Worm (Caenorhabditis elegans) whole organism, mixed stage, embryonic: ENCODE data around the gene alh-12.

Source experiments
- M03D4.4 ChIP-seq: sonication (generic microtip); optimal IDR thresholded peaks from 2 replicates; lab custom pipeline; 2017; ENCODE audit warnings: mild to moderate bottlenecking, missing genetic modification characterization, missing compliant biosample characterization
- blmp-1 ChIP-seq: fragments of 150-350 bp; optimal IDR thresholded peaks from 2 replicates; lab custom pipeline; 2014; ENCODE audit warnings: missing biosample characterization, missing genetic modification characterization
- ceh-39 ChIP-seq: fragments of 150-350 bp; optimal IDR thresholded peaks from 2 replicates; lab custom pipeline; 2014; ENCODE audit warnings: missing biosample characterization, missing genetic modification characterization
- ceh-43 ChIP-seq: fragments of 200-800 bp; sonication (Bioruptor generic); optimal IDR thresholded peaks from 2 replicates; lab custom pipeline; 2018; ENCODE audit warnings: mild to moderate bottlenecking, missing genetic modification characterization, moderate library complexity, missing compliant biosample characterization
- ces-1 ChIP-seq: fragments of 150-350 bp; optimal IDR thresholded peaks from 2 replicates; lab custom pipeline; 2014; ENCODE audit warnings: missing biosample characterization, missing genetic modification reagents, missing genetic modification characterization
- cnd-1 ChIP-seq: fragments of 200-800 bp; sonication (Bioruptor generic); optimal IDR thresholded peaks from 2 replicates; lab custom pipeline; 2018; ENCODE audit warnings: mild to moderate bottlenecking, missing genetic modification characterization, missing compliant biosample characterization
- drap-1 ChIP-seq: fragments of 200-800 bp; sonication (Bioruptor generic); optimal IDR thresholded peaks from 3 replicates; lab custom pipeline; 2018; ENCODE audit warnings: mild to moderate bottlenecking, missing genetic modification characterization, missing compliant biosample characterization
- elt-1 ChIP-seq: sonication (generic microtip); optimal IDR thresholded peaks from 2 replicates; lab custom pipeline; 2017; ENCODE audit warnings: missing genetic modification characterization, mild to moderate bottlenecking, missing compliant biosample characterization, antibody characterized with exemption, moderate library complexity, borderline replicate concordance; ENCODE audit not compliant: insufficient read depth
- elt-3 ChIP-seq: fragments of 150-350 bp; optimal IDR thresholded peaks from 2 replicates; lab custom pipeline; 2014; ENCODE audit warnings: missing biosample characterization, missing genetic modification characterization
- ham-2 ChIP-seq: fragments of 200-800 bp; sonication (Bioruptor generic); optimal IDR thresholded peaks from 2 replicates; lab custom pipeline; 2018; ENCODE audit warnings: mild to moderate bottlenecking, missing genetic modification characterization, missing compliant biosample characterization
- hlh-1 ChIP-seq: fragments of 150-350 bp; optimal IDR thresholded peaks from 2 replicates; lab custom pipeline; 2014; ENCODE audit warnings: missing biosample characterization, missing genetic modification reagents, missing genetic modification characterization
- lin-32 ChIP-seq: fragments of 200-800 bp; sonication (Bioruptor generic); optimal IDR thresholded peaks from 2 replicates; lab custom pipeline; 2018; ENCODE audit warnings: mild to moderate bottlenecking, missing genetic modification characterization, missing compliant biosample characterization
- lsy-2 ChIP-seq: fragments of 150-350 bp; optimal IDR thresholded peaks from 2 replicates; lab custom pipeline; 2014; ENCODE audit warnings: missing biosample characterization, missing genetic modification characterization
- mab-5 ChIP-seq: fragments of 150-350 bp; optimal IDR thresholded peaks from 2 replicates; lab custom pipeline; 2014; ENCODE audit warnings: missing biosample characterization, missing genetic modification characterization
- mep-1 ChIP-seq: fragments of 150-350 bp; optimal IDR thresholded peaks from 2 replicates; lab custom pipeline; 2017; ENCODE audit warnings: missing biosample characterization, missing genetic modification reagents, missing genetic modification characterization, inconsistent platforms
- mls-2 ChIP-seq: sonication (generic microtip); optimal IDR thresholded peaks from 2 replicates; lab custom pipeline; 2016; ENCODE audit warnings: mild to moderate bottlenecking, missing genetic modification characterization, moderate library complexity, missing compliant biosample characterization
- nhr-12 ChIP-seq: fragments of 150-350 bp; optimal IDR thresholded peaks from 2 replicates; lab custom pipeline; 2014; ENCODE audit warnings: missing biosample characterization, missing genetic modification characterization
- nhr-237 ChIP-seq: fragments of 150-350 bp; optimal IDR thresholded peaks from 2 replicates; lab custom pipeline; 2014; ENCODE audit warnings: missing biosample characterization, missing genetic modification characterization
- nhr-28 ChIP-seq: fragments of 150-350 bp; optimal IDR thresholded peaks from 2 replicates; lab custom pipeline; 2014; ENCODE audit warnings: missing biosample characterization, missing genetic modification characterization
- nhr-76 ChIP-seq: sonication (generic microtip); optimal IDR thresholded peaks from 2 replicates; lab custom pipeline; 2017; ENCODE audit warnings: missing biosample characterization, missing genetic modification characterization
- pha-4 ChIP-seq: fragments of 150-350 bp; optimal IDR thresholded peaks from 2 replicates; lab custom pipeline; 2018; ENCODE audit warnings: missing biosample characterization, missing genetic modification reagents, missing genetic modification characterization
- sem-2 ChIP-seq: fragments of 200-800 bp; sonication (Bioruptor generic); optimal IDR thresholded peaks from 2 replicates; lab custom pipeline; 2018; ENCODE audit warnings: mild to moderate bottlenecking, missing genetic modification characterization, missing compliant biosample characterization
- snpc-4 ChIP-seq: fragments of 150-350 bp; optimal IDR thresholded peaks from 2 replicates; lab custom pipeline; 2014; ENCODE audit warnings: missing biosample characterization, missing genetic modification characterization
- sptf-1 ChIP-seq: sonication (generic microtip); optimal IDR thresholded peaks from 2 replicates; lab custom pipeline; 2017; ENCODE audit warnings: mild to moderate bottlenecking, missing genetic modification characterization, moderate library complexity, missing compliant biosample characterization
- tbx-8 ChIP-seq: fragments of 200-800 bp; sonication (Bioruptor generic); optimal IDR thresholded peaks from 2 replicates; lab custom pipeline; 2018; ENCODE audit warnings: mild to moderate bottlenecking, missing genetic modification characterization, moderate library complexity, missing compliant biosample characterization
- unc-120 ChIP-seq: sonication (generic microtip); optimal IDR thresholded peaks from 2 replicates; lab custom pipeline; 2017; ENCODE audit warnings: missing genetic modification characterization, missing compliant biosample characterization; ENCODE audit not compliant: poor library complexity, severe bottlenecking
- unc-39 ChIP-seq: fragments of 150-350 bp; optimal IDR thresholded peaks from 2 replicates; lab custom pipeline; 2014; ENCODE audit warnings: missing biosample characterization, missing genetic modification characterization
- zip-8 ChIP-seq: fragments of 150-350 bp; optimal IDR thresholded peaks from 2 replicates; lab custom pipeline; 2014; ENCODE audit warnings: missing biosample characterization, missing genetic modification characterization

Gene alh-12

ce11 chrIII:7489055-7489534 is 35.2 kb downstream of the alh-12 start, which contains the start of gene mup-4:
mup-4 (minus strand) TSS chrIII:7489105.
- TF ChIP-seq hlh-1 (no peak), M03D4.4 (no peak), elt-3 (tag; lab: Kevin White, UChicago) (no peak), elt-1 (tag; lab: Kevin White, UChicago) (no peak), drap-1 (GFP tag; lab: Kevin White, UChicago) (no peak), mep-1 (tag; lab: Kevin White, UChicago) (no peak), unc-39 (tag; lab: Kevin White, UChicago) (no peak), lin-32 (no peak), ceh-43 (GFP tag; lab: Kevin White, UChicago) (no peak), zip-8 (no peak)

- TF ChIP-seq sptf-1 (tag; lab: Kevin White, UChicago), result no peak
- peak; percentile 48 for TF ChIP-seq zip-8
These were observed 36.2 kb downstream of the alh-12 start for ce11 chrIII:7490061-7490460.

DNA sequence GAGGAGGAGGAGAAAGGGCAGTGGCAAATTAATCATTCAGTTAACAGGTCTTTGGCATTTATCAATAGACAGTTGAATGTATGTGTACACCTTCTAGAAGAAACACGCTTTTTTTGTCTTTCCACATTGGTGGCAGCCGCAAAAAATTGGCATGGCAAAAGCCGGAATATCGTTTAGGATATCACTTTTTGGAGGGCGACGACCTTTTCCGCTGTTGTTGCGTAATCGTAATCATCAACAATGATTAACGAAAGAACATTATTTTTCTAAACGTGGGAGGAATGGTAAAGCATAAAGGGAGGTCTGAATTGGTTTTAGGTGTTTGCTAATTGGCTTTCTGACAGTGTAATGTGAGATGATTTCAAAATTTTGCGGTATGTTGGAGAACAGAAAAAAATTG is 38.1 kb downstream of the alh-12 start:
- TF ChIP-seq nhr-76 (tag; lab: Kevin White, UChicago) (no peak), cnd-1 (tag; lab: Kevin White, UChicago) (no peak), elt-1 (tag; lab: Kevin White, UChicago) (no peak), snpc-4 (tag; lab: Kevin White, UChicago) (no peak), nhr-237 (no peak), hlh-1 (no peak), zip-8 (peak; percentile 67), ceh-39 (tag; lab: Kevin White, UChicago) (no peak)

DNA sequence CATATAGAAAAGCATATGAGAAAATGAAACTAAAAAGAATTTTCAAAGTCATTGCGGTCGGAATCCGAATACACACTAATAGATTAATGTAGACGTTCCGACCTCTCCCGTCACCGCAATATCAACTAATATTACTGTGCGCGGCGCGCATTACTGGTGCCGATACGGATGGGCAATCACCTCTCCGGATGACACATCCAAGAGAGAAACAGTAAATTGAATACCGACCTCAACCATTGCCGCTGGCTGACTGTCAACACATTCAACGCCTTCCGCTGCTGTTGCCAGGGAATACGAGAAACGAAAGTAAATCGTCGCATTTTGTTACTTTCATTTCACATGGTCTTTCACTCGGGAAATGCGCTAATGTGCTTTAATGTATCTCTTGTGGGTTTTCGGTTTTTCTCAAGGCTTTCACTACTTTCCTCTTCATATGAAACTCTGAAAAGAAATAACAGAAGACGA is 41.0 kb downstream of the alh-12 start:
- TF ChIP-seq snpc-4 (tag; lab: Kevin White, UChicago) (no peak), blmp-1 (tag; lab: Kevin White, UChicago) (peak; percentile 93), lin-32 (no peak), sem-2 (no peak), ham-2 (peak; percentile 51), mls-2 (tag; lab: Kevin White, UChicago) (peak; percentile 59), lsy-2 (tag; lab: Kevin White, UChicago) (no peak), mab-5 (tag; lab: Kevin White, UChicago) (no peak), unc-39 (tag; lab: Kevin White, UChicago) (no peak), tbx-8 (GFP tag; lab: Kevin White, UChicago) (no peak), cnd-1 (tag; lab: Kevin White, UChicago) (no peak), nhr-237 (no peak), drap-1 (GFP tag; lab: Kevin White, UChicago) (no peak), zip-8 (no peak), mep-1 (tag; lab: Kevin White, UChicago) (no peak), ceh-43 (GFP tag; lab: Kevin White, UChicago) (no peak), unc-120 (tag; lab: Kevin White, UChicago) (no peak), nhr-12 (tag; lab: Kevin White, UChicago) (no peak), nhr-28 (tag; lab: Kevin White, UChicago) (no peak)

ce11 chrIII:7495616-7496146 is 41.8 kb downstream of the alh-12 start:
- TF ChIP-seq ceh-39 (tag; lab: Kevin White, UChicago), result no peak
- TF ChIP-seq ces-1 (GFP tag; lab: Kevin White, UChicago), result no peak
- no peak for TF ChIP-seq sptf-1 (tag; lab: Kevin White, UChicago)
- no peak for TF ChIP-seq snpc-4 (tag; lab: Kevin White, UChicago)
- no peak for TF ChIP-seq elt-3 (tag; lab: Kevin White, UChicago)
- TF ChIP-seq M03D4.4, result no peak
- TF ChIP-seq pha-4 (tag; lab: Kevin White, UChicago), result no peak

ce11 chrIII:7497782-7498266 is 44.0 kb downstream of the alh-12 start, which contains the start of gene cgh-1:
cgh-1 (minus strand) TSS chrIII:7497832.
- TF ChIP-seq hlh-1, result no peak
- no peak for TF ChIP-seq ceh-43 (GFP tag; lab: Kevin White, UChicago)
- TF ChIP-seq unc-120 (tag; lab: Kevin White, UChicago), result no peak
- no peak for TF ChIP-seq pha-4 (tag; lab: Kevin White, UChicago)
